Fruit fly (Drosophila melanogaster) whole organism, adult: ENCODE results near the gene CG1635.

Source experiments
- CG1620 ChIP-seq: fragments of 200-800 bp; sonication (Bioruptor generic); optimal IDR thresholded peaks from 2 replicates; lab custom pipeline; 2016; ENCODE audit warnings: missing biosample characterization, missing genetic modification characterization
- CG7045 ChIP-seq: fragments of 200-800 bp; sonication (Bioruptor generic); optimal IDR thresholded peaks from 2 replicates; lab custom pipeline; 2017; ENCODE audit warnings: missing biosample characterization, mild to moderate bottlenecking, missing genetic modification characterization

DNA sequence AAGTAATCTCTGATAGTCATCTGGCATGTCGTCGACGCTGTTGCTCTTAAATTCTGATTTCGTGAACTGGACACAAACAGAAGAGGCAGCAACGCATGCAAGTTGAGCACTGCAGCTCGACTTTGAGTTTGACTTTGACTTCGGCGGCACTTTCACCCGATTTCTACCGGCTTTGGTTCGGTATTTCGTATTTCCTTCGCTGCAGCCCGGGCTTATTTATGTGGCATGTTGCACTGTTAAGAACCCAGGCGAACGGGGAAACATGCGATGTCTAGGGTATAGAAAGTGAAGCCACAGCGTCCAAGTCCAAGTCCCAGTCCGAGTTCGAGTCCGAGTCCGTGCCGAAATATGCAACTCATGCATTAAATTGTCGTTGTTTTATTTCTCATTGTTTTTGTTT lies 24.3 kb upstream of the CG1635 start:
- TF ChIP-seq CG7045 (GFP tag; lab: Kevin White, UChicago) (no peak), CG1620 (GFP tag; lab: Kevin White, UChicago) (no peak)
